Worm (Caenorhabditis elegans) whole organism, late embryonic: ENCODE measurements around the gene fip-2.

Source experiments
- ama-1 ChIP-seq: fragments of 150-350 bp; optimal IDR thresholded peaks from 2 replicates; lab custom pipeline; 2014
- dmd-4 ChIP-seq: sonication (generic microtip); optimal IDR thresholded peaks from 2 replicates; lab custom pipeline; 2016; ENCODE audit warnings: borderline replicate concordance, missing genetic modification characterization, missing compliant biosample characterization
- dve-1 ChIP-seq: sonication (generic microtip); optimal IDR thresholded peaks from 2 replicates; lab custom pipeline; 2017; ENCODE audit warnings: antibody characterized with exemption, mild to moderate bottlenecking, missing genetic modification characterization, missing compliant biosample characterization
- tbx-2 ChIP-seq: sonication (generic microtip); optimal IDR thresholded peaks from 2 replicates; lab custom pipeline; 2016; ENCODE audit warnings: missing genetic modification characterization, missing compliant biosample characterization

ce11 chrV:9101062-9101461, 33.3 kb downstream of the fip-2 start, which contains the start of gene frpr-6:
- TF ChIP-seq dmd-4 (tag; lab: Kevin White, UChicago): no peak
- TF ChIP-seq dve-1 (tag; lab: Kevin White, UChicago): no peak
- TF ChIP-seq tbx-2 (tag; lab: Kevin White, UChicago): no peak
- no peak for TF ChIP-seq ama-1 (lab: Kevin White, UChicago)
